Worm (Caenorhabditis elegans): ENCODE data around the gene R10D12.6.

Gene R10D12.6

DNA sequence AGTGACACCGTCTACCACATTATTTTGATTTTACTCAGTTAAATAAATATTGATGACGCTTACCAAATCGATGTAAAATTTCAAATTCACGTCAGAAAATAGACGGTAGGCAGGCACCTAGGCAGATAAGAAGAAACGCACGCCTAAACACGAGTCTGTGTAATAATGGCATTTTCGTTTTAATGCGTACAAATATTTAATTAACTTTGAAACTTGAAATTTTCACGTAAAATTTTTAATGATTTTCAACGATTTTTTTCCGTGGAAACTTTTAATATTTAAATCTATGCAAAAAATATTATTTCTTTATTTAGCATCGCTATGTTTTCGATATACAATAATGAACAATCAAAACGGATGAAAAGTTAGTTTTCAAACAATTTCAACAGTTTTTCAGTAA, 17.9 kb upstream of the R10D12.6 start, which contains the start of gene C06B3.16:
Gene C06B3.16 (plus strand): TSS at position 301 of the 400 bp plus-strand sequence.
- no peak for TF ChIP-seq lin-11 (tag; optimal IDR thresholded peaks at IDR 0.05)
- no peak for TF ChIP-seq aly-2 (tag; optimal IDR thresholded peaks at IDR 0.05)
- TF ChIP-seq ceh-16 (tag; optimal IDR thresholded peaks at IDR 0.05) = no peak
- TF ChIP-seq ztf-1 (GFP tag; conservative IDR thresholded peaks at IDR 0.05) = no peak
- TF ChIP-seq nhr-12 (tag; optimal IDR thresholded peaks at IDR 0.05) = no peak
- no peak for TF ChIP-seq F13H6.1 (tag; optimal IDR thresholded peaks at IDR 0.05)
- no peak for TF ChIP-seq C34F6.9 (tag; optimal IDR thresholded peaks at IDR 0.05)
- no peak for TF ChIP-seq unc-62 (GFP tag; optimal IDR thresholded peaks at IDR 0.05)
- TF ChIP-seq zag-1 (tag; optimal IDR thresholded peaks at IDR 0.05) = no peak
- TF ChIP-seq nhr-21 (tag; optimal IDR thresholded peaks at IDR 0.05) = no peak
- no peak for TF ChIP-seq nhr-10 (tag; optimal IDR thresholded peaks at IDR 0.05)
- TF ChIP-seq mab-5 (tag; optimal IDR thresholded peaks at IDR 0.05) = no peak

DNA sequence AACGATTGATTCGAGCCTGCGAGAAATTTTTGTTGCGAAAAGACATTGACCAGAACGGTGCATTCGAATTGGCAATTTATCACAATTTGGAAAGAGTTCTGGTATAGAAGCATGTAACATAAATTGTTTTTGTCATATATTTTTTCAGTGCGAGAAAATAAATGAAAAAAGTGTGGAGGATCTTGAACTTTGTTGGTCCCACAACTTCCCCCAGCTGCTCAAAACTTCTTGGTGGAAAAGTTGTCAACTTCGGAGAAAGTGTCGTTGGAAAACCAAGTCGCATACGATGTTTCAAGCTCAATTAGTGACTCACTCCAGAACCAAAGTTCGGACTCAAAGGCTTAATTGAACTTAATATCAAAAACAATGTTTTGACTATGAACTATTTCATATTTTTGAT, 17.2 kb upstream of the R10D12.6 start:
- TF ChIP-seq zag-1 (tag; optimal IDR thresholded peaks at IDR 0.05) (no peak), unc-55 (GFP tag; optimal IDR thresholded peaks at IDR 0.05) (no peak), lsy-2 (tag; optimal IDR thresholded peaks at IDR 0.05) (no peak), mbf-1 (tag; optimal IDR thresholded peaks at IDR 0.05) (no peak), ztf-11 (tag; optimal IDR thresholded peaks at IDR 0.05) (no peak), elt-1 (tag; optimal IDR thresholded peaks at IDR 0.05) (no peak)

DNA sequence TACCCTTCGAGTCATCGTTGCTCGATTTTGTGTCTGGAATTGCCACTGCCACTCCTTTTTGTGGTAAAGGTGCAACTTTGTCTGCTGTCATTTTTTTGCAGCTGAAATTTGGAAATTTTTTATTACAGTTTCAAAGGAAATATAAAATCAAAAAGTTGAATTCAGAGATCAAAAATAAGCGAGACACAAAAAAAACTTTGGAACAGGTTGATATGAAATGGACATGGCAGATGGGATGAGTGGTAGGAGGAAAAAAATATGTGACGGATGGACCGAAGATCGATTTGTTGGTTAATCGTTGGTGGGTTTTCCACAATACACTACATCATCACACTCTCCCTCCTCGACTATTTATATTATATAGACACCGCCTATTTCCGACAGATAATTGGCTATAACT, 14.6 kb upstream of the R10D12.6 start, which contains the start of gene R10D12.1:
Gene R10D12.1 (minus strand): TSS at position 101 of the 400 bp plus-strand sequence.
- TF ChIP-seq lin-11 (tag; optimal IDR thresholded peaks at IDR 0.05) (no peak), ceh-82 (tag; optimal IDR thresholded peaks at IDR 0.05) (no peak), sem-4 (tag; optimal IDR thresholded peaks at IDR 0.05) (no peak), lin-13 (GFP tag; optimal IDR thresholded peaks at IDR 0.05) (no peak), unc-62 (GFP tag; optimal IDR thresholded peaks at IDR 0.05) (no peak), elt-1 (tag; optimal IDR thresholded peaks at IDR 0.05) (no peak), sma-3 (GFP tag; optimal IDR thresholded peaks at IDR 0.05) (no peak), zag-1 (tag; optimal IDR thresholded peaks at IDR 0.05) (no peak), F13H6.1 (tag; optimal IDR thresholded peaks at IDR 0.05) (no peak), elt-3 (tag; optimal IDR thresholded peaks at IDR 0.05) (no peak), mbf-1 (tag; optimal IDR thresholded peaks at IDR 0.05) (no peak), ztf-1 (GFP tag; conservative IDR thresholded peaks at IDR 0.05) (no peak), skn-1 (tag; optimal IDR thresholded peaks at IDR 0.05) (no peak), ama-1 (optimal IDR thresholded peaks at IDR 0.05) (no peak), nhr-129 (tag; optimal IDR thresholded peaks at IDR 0.05) (no peak), gmeb-1 (tag; optimal IDR thresholded peaks at IDR 0.05) (no peak)

DNA sequence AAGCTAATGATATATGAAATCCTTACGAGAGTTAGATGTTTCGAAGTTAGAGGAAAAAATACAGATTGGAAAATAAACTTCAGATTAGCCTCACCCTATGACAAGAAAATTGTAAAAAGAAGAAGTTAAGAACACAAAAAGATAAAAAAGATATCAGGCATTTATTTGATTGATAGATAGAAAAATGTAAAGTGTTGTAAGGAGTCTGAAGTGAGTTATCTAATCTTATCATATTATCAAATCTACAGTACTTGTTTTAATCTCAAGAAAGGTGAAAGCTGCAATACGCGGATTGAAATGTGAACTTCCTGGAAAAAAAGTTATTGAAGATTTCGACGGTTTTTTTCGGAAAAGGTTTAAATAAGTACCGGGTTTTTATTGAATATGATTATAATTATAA, 13.7 kb upstream of the R10D12.6 start:
- TF ChIP-seq crh-2 (tag; optimal IDR thresholded peaks at IDR 0.05) = no peak
- no peak for TF ChIP-seq unc-62 (GFP tag; optimal IDR thresholded peaks at IDR 0.05)
- TF ChIP-seq nhr-10 (tag; optimal IDR thresholded peaks at IDR 0.05) = no peak
- TF ChIP-seq aly-2 (tag; optimal IDR thresholded peaks at IDR 0.05) = no peak
- no peak for TF ChIP-seq R02D3.7 (tag; optimal IDR thresholded peaks at IDR 0.05)
- no peak for TF ChIP-seq peb-1 (tag; optimal IDR thresholded peaks at IDR 0.05)
- no peak for TF ChIP-seq lsy-2 (tag; optimal IDR thresholded peaks at IDR 0.05)
- TF ChIP-seq sem-4 (tag; optimal IDR thresholded peaks at IDR 0.05) = no peak
- no peak for TF ChIP-seq unc-39 (tag; optimal IDR thresholded peaks at IDR 0.05)
- TF ChIP-seq nhr-129 (tag; optimal IDR thresholded peaks at IDR 0.05) = no peak
- no peak for TF ChIP-seq ZK546.5 (tag; optimal IDR thresholded peaks at IDR 0.05)
- no peak for TF ChIP-seq snpc-4 (tag; optimal IDR thresholded peaks at IDR 0.05)
- TF ChIP-seq ztf-4 (tag; optimal IDR thresholded peaks at IDR 0.05) = no peak
- TF ChIP-seq F13H6.1 (tag; optimal IDR thresholded peaks at IDR 0.05) = no peak
- no peak for TF ChIP-seq nhr-11 (tag; optimal IDR thresholded peaks at IDR 0.05)

DNA sequence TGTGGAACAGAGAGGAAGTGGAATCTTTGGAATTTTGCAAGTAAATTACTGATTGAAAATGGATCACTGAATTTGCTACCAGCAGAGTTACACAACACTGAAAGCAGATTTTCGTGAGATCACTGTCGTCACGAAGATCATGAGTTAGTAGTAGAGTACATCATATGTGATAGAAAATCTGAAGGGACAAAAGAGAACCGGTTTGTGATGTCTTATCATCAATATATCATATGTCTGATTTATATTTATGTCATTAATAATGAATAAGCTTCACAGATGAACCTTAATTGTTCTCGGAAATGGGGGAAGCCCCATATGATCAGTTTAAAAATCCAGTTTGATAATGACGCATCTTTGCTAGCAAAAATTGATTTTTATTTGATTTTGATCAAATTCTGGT, 13.1 kb upstream of the R10D12.6 start:
- TF ChIP-seq sem-4 (tag; optimal IDR thresholded peaks at IDR 0.05) (no peak), nhr-25 (tag; optimal IDR thresholded peaks at IDR 0.05) (peak; percentile 60), nhr-21 (tag; optimal IDR thresholded peaks at IDR 0.05) (peak; percentile 45)

DNA sequence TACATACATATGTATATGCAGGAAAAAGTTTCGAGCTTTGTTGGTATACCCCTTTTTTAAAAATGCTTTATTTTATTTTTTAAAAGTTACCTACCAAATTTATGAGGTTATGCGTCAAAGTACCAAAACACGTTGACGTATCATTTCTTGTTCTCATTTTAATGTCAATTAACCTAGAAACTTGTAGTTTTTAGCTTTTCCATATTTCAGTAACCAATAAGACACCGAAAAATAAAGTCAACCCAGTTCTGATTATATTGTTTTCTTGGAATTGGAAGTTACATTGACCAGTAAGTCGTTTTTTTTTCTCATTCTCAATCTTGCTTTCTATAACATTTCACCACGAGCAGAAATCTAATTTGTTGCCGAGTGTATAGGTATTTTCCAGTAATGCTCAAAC, 12.3 kb upstream of the R10D12.6 start, which contains the start of gene srw-145:
Gene srw-145 (plus strand): TSS at position 301 of the 400 bp plus-strand sequence.
- TF ChIP-seq snpc-4 (tag; optimal IDR thresholded peaks at IDR 0.05) (no peak), nhr-129 (tag; optimal IDR thresholded peaks at IDR 0.05) (no peak), C34F6.9 (tag; optimal IDR thresholded peaks at IDR 0.05) (no peak), R02D3.7 (tag; optimal IDR thresholded peaks at IDR 0.05) (no peak), nhr-12 (tag; optimal IDR thresholded peaks at IDR 0.05) (peak; percentile 3), egl-27 (tag; optimal IDR thresholded peaks at IDR 0.05) (no peak), nhr-21 (tag; optimal IDR thresholded peaks at IDR 0.05) (peak; percentile 41), nhr-237 (tag; optimal IDR thresholded peaks at IDR 0.05) (no peak), elt-3 (tag; optimal IDR thresholded peaks at IDR 0.05) (no peak), nhr-11 (tag; optimal IDR thresholded peaks at IDR 0.05) (no peak), fos-1 (tag; optimal IDR thresholded peaks at IDR 0.05) (no peak), gmeb-1 (tag; optimal IDR thresholded peaks at IDR 0.05) (no peak), blmp-1 (tag; optimal IDR thresholded peaks at IDR 0.05; ENCODE audit: insufficient read depth) (no peak), ztf-4 (tag; optimal IDR thresholded peaks at IDR 0.05) (no peak), ceh-16 (tag; optimal IDR thresholded peaks at IDR 0.05) (no peak)

Measured in whole organism, L2 larva.